Worm (Caenorhabditis elegans): ENCODE data around the gene fbxa-73.

Gene fbxa-73

DNA sequence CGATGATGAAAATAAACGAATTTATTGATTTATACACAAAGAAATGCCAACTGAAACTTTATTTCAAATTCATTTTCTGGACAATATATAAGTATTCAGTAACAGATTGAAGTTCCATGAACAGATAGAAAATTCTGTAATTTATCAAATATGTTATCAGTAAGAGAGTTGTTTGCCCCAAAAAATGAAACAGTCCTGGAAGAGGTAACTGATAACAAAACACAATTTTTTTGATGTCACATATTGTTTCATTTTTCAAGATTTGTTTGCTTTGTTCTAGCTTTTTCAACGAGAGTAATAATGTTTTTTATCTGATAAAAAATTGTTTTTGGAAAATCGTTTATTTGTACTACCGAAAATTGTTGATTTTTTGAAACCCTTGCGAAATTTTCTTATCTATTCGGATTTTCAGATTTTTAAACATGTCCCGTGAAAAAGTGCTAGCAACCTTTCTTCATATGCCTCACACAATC lies at the start of gene fbxa-73:
fbxa-73 (plus strand) TSS at position 423 of the 473 bp plus-strand sequence.
- no peak for TF ChIP-seq nhr-6 (tag; optimal IDR thresholded peaks at IDR 0.05)
- TF ChIP-seq nhr-11 (tag; optimal IDR thresholded peaks at IDR 0.05), result no peak
- TF ChIP-seq lin-11 (tag; optimal IDR thresholded peaks at IDR 0.05), result no peak
- no peak for TF ChIP-seq ceh-82 (tag; optimal IDR thresholded peaks at IDR 0.05)
- TF ChIP-seq elt-1 (tag; optimal IDR thresholded peaks at IDR 0.05), result no peak
- no peak for TF ChIP-seq fos-1 (tag; optimal IDR thresholded peaks at IDR 0.05)
- no peak for TF ChIP-seq elt-3 (tag; optimal IDR thresholded peaks at IDR 0.05)
- no peak for TF ChIP-seq nhr-21 (tag; optimal IDR thresholded peaks at IDR 0.05)
- no peak for TF ChIP-seq ztf-1 (GFP tag; conservative IDR thresholded peaks at IDR 0.05)
- no peak for TF ChIP-seq unc-55 (GFP tag; optimal IDR thresholded peaks at IDR 0.05)
- TF ChIP-seq ceh-16 (tag; optimal IDR thresholded peaks at IDR 0.05), result no peak
- TF ChIP-seq nhr-77 (tag; optimal IDR thresholded peaks at IDR 0.05), result no peak
- TF ChIP-seq R02D3.7 (tag; optimal IDR thresholded peaks at IDR 0.05), result no peak

DNA sequence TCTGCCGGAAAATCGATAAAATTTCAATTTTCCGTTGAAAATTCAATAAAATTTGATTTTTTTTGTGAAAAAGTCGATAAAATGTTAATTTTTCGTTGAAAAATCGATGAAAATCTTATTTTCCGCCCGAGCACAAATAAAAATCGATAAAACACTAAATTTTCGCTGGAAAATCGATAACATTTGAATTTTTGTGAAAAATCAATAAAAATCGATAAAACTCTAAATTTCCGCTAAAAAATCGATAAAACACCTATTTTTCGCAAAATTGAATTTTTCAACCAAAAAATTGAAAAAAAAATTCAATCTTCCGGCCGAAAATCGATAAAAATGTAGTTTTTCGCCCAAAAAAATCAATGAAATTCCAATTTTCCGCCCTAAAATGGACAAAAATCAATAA lies 48.1 kb upstream of the fbxa-73 start:
- TF ChIP-seq unc-62 (GFP tag; optimal IDR thresholded peaks at IDR 0.05) (no peak), sma-9 (GFP tag; optimal IDR thresholded peaks at IDR 0.05) (no peak), sma-9 (tag; optimal IDR thresholded peaks at IDR 0.05) (no peak), nhr-129 (tag; optimal IDR thresholded peaks at IDR 0.05) (no peak), sma-3 (GFP tag; optimal IDR thresholded peaks at IDR 0.05) (no peak), nhr-11 (tag; optimal IDR thresholded peaks at IDR 0.05) (no peak), egl-27 (tag; optimal IDR thresholded peaks at IDR 0.05) (no peak), lin-39 (tag; optimal IDR thresholded peaks at IDR 0.05) (no peak), lin-13 (GFP tag; optimal IDR thresholded peaks at IDR 0.05) (no peak), ztf-1 (GFP tag; conservative IDR thresholded peaks at IDR 0.05) (no peak), mdl-1 (tag; optimal IDR thresholded peaks at IDR 0.05) (no peak), aly-2 (tag; optimal IDR thresholded peaks at IDR 0.05) (no peak), nhr-12 (tag; optimal IDR thresholded peaks at IDR 0.05) (no peak)

DNA sequence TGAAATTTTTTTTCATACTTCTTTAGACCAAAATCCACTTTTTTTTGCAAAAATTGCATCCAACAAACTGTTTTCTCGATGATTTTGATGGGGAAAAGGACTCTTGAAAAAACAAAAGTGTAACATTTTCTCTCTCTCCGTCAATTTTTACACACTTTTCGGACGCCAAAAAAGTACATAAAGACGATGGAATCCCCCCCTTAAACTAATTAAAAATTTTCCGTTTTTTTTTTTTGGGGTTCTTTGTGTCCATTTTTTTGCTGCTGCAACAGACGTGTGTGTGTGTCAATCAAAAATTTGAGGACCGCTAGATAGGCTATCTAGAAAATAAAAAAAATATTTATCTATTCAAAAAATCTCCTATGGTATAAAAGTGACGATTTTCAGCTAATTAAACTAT lies 45.4 kb upstream of the fbxa-73 start, which contains the start of gene C39B5.5:
C39B5.5 (plus strand) TSS at position 301 of the 400 bp plus-strand sequence.
- no peak for TF ChIP-seq mdl-1 (tag; optimal IDR thresholded peaks at IDR 0.05)

DNA sequence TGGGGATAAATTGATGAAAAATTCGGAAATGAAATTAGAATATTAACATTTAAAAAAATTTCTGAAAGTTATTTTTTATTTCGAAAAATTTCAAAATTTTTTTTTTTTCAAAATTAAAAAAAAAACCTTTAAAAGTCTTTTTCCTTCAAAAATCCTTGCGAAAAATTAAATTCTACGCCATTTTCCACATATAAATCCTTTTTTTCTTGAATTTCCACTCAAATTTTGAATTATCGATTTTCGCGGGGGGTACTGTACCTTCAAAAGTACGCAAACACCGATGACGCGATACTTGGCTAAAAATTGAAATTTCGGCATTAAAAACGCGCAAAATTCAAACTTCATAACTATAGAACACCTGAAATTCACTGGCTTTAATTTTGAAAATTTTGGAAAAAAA lies 42.6 kb upstream of the fbxa-73 start:
- TF ChIP-seq ztf-4 (tag; optimal IDR thresholded peaks at IDR 0.05), result no peak
- no peak for TF ChIP-seq ama-1 (optimal IDR thresholded peaks at IDR 0.05)
- TF ChIP-seq elt-1 (tag; optimal IDR thresholded peaks at IDR 0.05), result no peak
- no peak for TF ChIP-seq gmeb-1 (tag; optimal IDR thresholded peaks at IDR 0.05)
- TF ChIP-seq mbf-1 (tag; optimal IDR thresholded peaks at IDR 0.05), result no peak
- no peak for TF ChIP-seq ceh-82 (tag; optimal IDR thresholded peaks at IDR 0.05)

DNA sequence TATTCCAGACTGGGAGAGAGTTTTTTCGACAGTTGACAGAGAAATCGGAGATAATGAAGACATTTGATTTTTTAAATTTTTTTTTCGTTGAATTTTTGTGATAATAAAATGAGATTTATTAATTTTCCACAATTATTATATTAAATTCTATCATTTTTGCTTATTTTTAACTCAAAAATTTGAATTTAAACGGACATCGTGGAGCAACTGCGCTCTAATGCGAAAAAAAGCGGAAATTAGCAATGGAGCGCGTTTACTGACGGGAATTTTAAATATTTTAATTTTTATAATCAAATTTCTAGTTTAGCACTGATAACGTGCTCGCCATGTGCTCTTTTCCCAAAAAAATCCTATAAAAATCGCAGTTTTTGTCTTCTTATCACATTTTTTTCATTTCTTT lies 42.1 kb upstream of the fbxa-73 start, which contains the start of gene C39B5.14:
C39B5.14 (plus strand) TSS at position 301 of the 400 bp plus-strand sequence.
- TF ChIP-seq Y55F3AM.14 (GFP tag; optimal IDR thresholded peaks at IDR 0.05), result no peak
- TF ChIP-seq ztf-4 (tag; optimal IDR thresholded peaks at IDR 0.05), result no peak

DNA sequence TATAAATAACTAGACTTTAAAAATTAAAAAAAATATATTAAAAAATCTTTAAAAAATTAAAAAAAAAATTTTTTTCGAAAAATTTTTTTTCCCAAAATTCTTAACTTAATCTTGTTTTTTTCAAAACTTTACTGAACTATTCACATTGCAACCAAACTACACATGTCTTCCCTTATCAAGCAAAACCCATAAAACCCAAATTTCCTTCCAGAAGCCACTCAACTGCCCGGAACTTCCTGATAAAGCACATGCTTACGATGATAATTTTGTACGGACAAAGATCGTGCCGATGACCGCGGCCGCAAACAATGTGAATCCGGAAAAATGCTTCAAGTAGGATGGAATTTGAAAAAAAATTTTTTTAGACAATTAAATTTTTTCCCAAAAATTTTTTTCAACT lies 40.9 kb upstream of the fbxa-73 start:
- TF ChIP-seq fos-1 (tag; optimal IDR thresholded peaks at IDR 0.05) (peak; percentile 43), nhr-129 (tag; optimal IDR thresholded peaks at IDR 0.05) (no peak)

DNA sequence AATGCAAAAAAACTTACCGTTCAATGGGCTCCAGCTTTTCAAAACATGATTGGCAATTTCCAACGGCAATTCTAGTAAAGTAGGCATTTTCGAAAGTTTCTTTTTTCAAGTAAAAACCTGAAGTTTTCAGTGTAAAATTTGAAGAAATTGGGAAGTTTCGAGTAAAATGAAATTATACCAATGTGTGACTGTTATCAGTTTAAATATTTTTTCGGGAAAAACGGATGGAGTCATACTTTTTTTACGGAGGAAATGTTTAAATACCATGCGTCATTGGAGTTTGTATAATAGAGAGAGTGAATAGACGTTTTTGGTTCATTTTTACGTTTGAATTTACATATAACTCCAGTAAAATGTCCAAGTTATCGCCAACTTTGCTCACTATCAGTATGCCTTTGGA lies 33.8 kb upstream of the fbxa-73 start, which contains the start of gene fbxa-12:
fbxa-12 (plus strand) TSS at position 301 of the 400 bp plus-strand sequence.
- no peak for TF ChIP-seq sma-3 (GFP tag; optimal IDR thresholded peaks at IDR 0.05)
- TF ChIP-seq aly-2 (tag; optimal IDR thresholded peaks at IDR 0.05), result no peak

DNA sequence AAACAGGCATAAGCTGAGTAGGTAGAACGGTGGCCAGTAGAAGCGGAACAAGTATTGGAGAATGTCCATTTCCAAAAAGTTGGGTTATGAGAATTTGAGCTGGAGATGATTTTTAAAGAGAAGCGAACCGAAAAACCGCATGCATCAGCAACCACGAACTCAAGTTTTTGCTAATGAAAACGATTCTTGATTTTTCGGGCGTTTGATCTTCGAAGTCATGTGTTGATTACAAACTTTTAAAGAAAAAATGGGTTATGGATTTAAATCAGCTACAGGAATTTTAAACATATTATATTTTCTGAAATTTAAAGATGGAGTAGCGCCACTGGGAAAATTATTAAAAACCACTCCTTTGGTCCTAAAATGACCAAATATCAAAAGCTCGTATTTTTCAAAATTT lies 29.3 kb upstream of the fbxa-73 start, which contains the start of gene srd-65:
srd-65 (minus strand) TSS at position 101 of the 400 bp plus-strand sequence.
- TF ChIP-seq elt-3 (tag; optimal IDR thresholded peaks at IDR 0.05) (no peak), nhr-237 (tag; optimal IDR thresholded peaks at IDR 0.05) (no peak), mdl-1 (tag; optimal IDR thresholded peaks at IDR 0.05) (no peak), Y55F3AM.14 (GFP tag; optimal IDR thresholded peaks at IDR 0.05) (no peak), aly-2 (tag; optimal IDR thresholded peaks at IDR 0.05) (no peak), ztf-1 (GFP tag; conservative IDR thresholded peaks at IDR 0.05) (no peak), lin-39 (tag; optimal IDR thresholded peaks at IDR 0.05) (no peak), nhr-25 (tag; optimal IDR thresholded peaks at IDR 0.05) (no peak)

Data from whole organism, L2 larva.